Fruit fly (Drosophila melanogaster): ENCODE data around the gene Vps16A.

DNA sequence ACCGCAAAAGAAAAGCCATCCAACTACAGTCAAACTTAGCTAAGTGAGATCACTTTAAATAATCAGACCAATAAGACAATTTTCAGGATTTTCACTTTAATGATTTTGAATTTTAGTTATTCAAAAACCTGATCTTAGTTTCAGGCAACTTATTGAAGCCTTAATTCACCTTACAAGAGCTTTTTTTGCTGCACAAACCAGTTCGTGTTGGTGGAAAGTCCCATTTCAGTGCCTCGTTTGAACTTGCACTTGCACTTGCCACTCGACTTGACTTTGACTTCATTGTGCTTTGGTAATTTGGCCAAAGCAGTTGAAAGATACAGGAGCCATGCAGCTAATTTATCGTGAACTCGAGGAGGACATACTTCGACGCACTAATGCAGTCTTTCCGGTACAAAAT, 15.3 kb upstream of the Vps16A start, which contains the start of gene St2:
- TF ChIP-seq psq (optimal IDR thresholded peaks at IDR 0.05) (no peak), pan (optimal IDR thresholded peaks at IDR 0.05) (no peak), CG8478 (optimal IDR thresholded peaks at IDR 0.05) (no peak), usp (GFP tag; optimal IDR thresholded peaks at IDR 0.05) (no peak), Dll (optimal IDR thresholded peaks at IDR 0.05) (no peak)

Measured in whole organism.